Worm (Caenorhabditis elegans) whole organism, L3 larva: ENCODE results near the gene F33A8.4.

Source experiments
- daf-12 ChIP-seq: fragments of 150-350 bp; optimal IDR thresholded peaks from 2 replicates; lab custom pipeline; 2014; ENCODE audit warnings: missing biosample characterization, missing genetic modification reagents, missing genetic modification characterization
- fkh-10 ChIP-seq: sonication (generic microtip); optimal IDR thresholded peaks from 2 replicates; lab custom pipeline; 2017; ENCODE audit warnings: missing biosample characterization, missing genetic modification reagents, missing genetic modification characterization
- nhr-11 ChIP-seq: fragments of 150-350 bp; optimal IDR thresholded peaks from 2 replicates; lab custom pipeline; 2014; ENCODE audit warnings: missing biosample characterization, missing genetic modification characterization
- nhr-237 ChIP-seq: fragments of 150-350 bp; optimal IDR thresholded peaks from 2 replicates; lab custom pipeline; 2014; ENCODE audit warnings: missing biosample characterization, missing genetic modification characterization
- nhr-25 ChIP-seq: sonication (generic microtip); optimal IDR thresholded peaks from 2 replicates; lab custom pipeline; 2017; ENCODE audit warnings: missing biosample characterization, missing genetic modification characterization

DNA sequence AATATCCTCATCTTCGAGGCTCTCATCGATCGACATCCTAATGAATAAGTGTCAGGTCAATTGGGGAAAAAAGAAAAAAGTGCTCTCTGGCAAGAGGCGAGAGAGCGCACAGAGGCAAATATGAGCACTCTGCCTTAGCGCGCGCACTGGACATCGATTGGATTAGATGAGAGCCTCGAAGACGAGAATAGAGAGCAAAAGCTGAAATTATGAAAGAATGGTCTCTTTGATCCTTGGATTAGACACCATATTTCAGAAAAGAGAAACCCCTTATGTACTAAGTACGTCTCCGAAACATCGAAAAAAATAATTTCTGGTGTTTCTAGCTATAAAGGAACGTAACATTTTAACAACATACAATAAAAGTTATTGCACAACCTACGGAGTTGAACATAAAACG, 6.4 kb upstream of the F33A8.4 start, which contains the start of gene F45E10.2:
- TF ChIP-seq nhr-11 (tag; lab: Kevin White, UChicago) (no peak), nhr-25 (tag; lab: Kevin White, UChicago) (no peak), fkh-10 (GFP tag; lab: Kevin White, UChicago) (no peak), daf-12 (tag; lab: Kevin White, UChicago) (no peak), nhr-237 (tag; lab: Kevin White, UChicago) (no peak)
